Fruit fly (Drosophila melanogaster) whole organism, embryonic: Measurements from ENCODE around the gene Sps2.

ENCODE experiments used
- Atf-2 ChIP-seq: fragments of 200-800 bp; sonication (Bioruptor generic); optimal IDR thresholded peaks from 2 replicates; lab custom pipeline; 2016; ENCODE audit warnings: missing biosample characterization, missing genetic modification characterization
- C15 ChIP-seq: fragments of 200-800 bp; sonication (Bioruptor generic); IDR thresholded peaks from 3 replicates; pipeline ENCODE4 v1.3.6; 2022; ENCODE audit warnings: missing biosample characterization, missing genetic modification characterization
- CG10274 ChIP-seq: fragments of 200-800 bp; sonication (Bioruptor generic); optimal IDR thresholded peaks from 3 replicates; lab custom pipeline; 2017; ENCODE audit warnings: missing biosample characterization, mild to moderate bottlenecking, missing genetic modification characterization
- CG10321 ChIP-seq: fragments of 200-800 bp; sonication (Bioruptor generic); IDR thresholded peaks from 2 replicates; pipeline ENCODE4 v1.3.6; 2022; ENCODE audit warnings: missing biosample characterization, missing genetic modification characterization
- CG10565 ChIP-seq: fragments of 200-800 bp; sonication (Bioruptor generic); optimal IDR thresholded peaks from 3 replicates; lab custom pipeline; 2016; ENCODE audit warnings: missing biosample characterization, mild to moderate bottlenecking, missing genetic modification characterization
- CG10654 ChIP-seq: fragments of 200-800 bp; sonication (Bioruptor generic); optimal IDR thresholded peaks from 2 replicates; lab custom pipeline; 2016; ENCODE audit warnings: missing biosample characterization, missing genetic modification characterization
- CG11560 ChIP-seq: fragments of 200-800 bp; sonication (Bioruptor generic); IDR thresholded peaks from 3 replicates; pipeline ENCODE4 v1.3.6; 2022; ENCODE audit warnings: missing biosample characterization, missing genetic modification characterization
- CG12104 ChIP-seq: fragments of 200-800 bp; sonication (Bioruptor generic); optimal IDR thresholded peaks from 3 replicates; lab custom pipeline; 2016; ENCODE audit warnings: missing biosample characterization, missing genetic modification characterization
- CG12219 ChIP-seq: fragments of 200-800 bp; sonication (Bioruptor generic); optimal IDR thresholded peaks from 3 replicates; lab custom pipeline; 2018; ENCODE audit warnings: missing biosample characterization, mild to moderate bottlenecking, missing genetic modification characterization
- CG16813 ChIP-seq: fragments of 200-800 bp; sonication (Bioruptor generic); IDR thresholded peaks from 3 replicates; pipeline ENCODE4 v1.3.6; 2022; ENCODE audit warnings: missing biosample characterization, missing genetic modification characterization; ENCODE audit not compliant: partially characterized antibody
- CG2202 ChIP-seq: fragments of 200-800 bp; sonication (Bioruptor generic); optimal IDR thresholded peaks from 2 replicates; lab custom pipeline; 2018; ENCODE audit warnings: missing biosample characterization, mild to moderate bottlenecking, missing genetic modification characterization
- CG30020 ChIP-seq: fragments of 200-800 bp; optimal IDR thresholded peaks from 2 replicates; lab custom pipeline; 2019; ENCODE audit warnings: missing biosample characterization, mild to moderate bottlenecking, missing genetic modification characterization, moderate library complexity
- CG31388 ChIP-seq: fragments of 200-800 bp; sonication (Bioruptor generic); optimal IDR thresholded peaks from 2 replicates; lab custom pipeline; 2016; ENCODE audit warnings: missing biosample characterization, missing genetic modification characterization
- CG4820 ChIP-seq: fragments of 200-800 bp; sonication (Bioruptor generic); optimal IDR thresholded peaks from 3 replicates; lab custom pipeline; 2016; ENCODE audit warnings: missing biosample characterization, missing genetic modification characterization
- CG4854 ChIP-seq: fragments of 200-800 bp; sonication (Bioruptor generic); optimal IDR thresholded peaks from 2 replicates; lab custom pipeline; 2016; ENCODE audit warnings: missing biosample characterization, missing genetic modification characterization, inconsistent platforms
- CG6254 ChIP-seq: fragments of 200-800 bp; sonication (Bioruptor generic); optimal IDR thresholded peaks from 3 replicates; lab custom pipeline; 2017; ENCODE audit warnings: mild to moderate bottlenecking, missing biosample characterization, missing genetic modification reagents, missing genetic modification characterization
- CG6683 ChIP-seq: fragments of 200-800 bp; sonication (Bioruptor generic); optimal IDR thresholded peaks from 2 replicates; lab custom pipeline; 2017; ENCODE audit warnings: missing biosample characterization, mild to moderate bottlenecking, missing genetic modification characterization, missing genetic modification reagents
- CG6689 ChIP-seq: fragments of 200-800 bp; sonication (Bioruptor generic); IDR thresholded peaks from 2 replicates; pipeline ENCODE4 v1.3.6; 2022; ENCODE audit warnings: missing biosample characterization, missing genetic modification characterization
- CG9609 ChIP-seq: fragments of 200-800 bp; sonication (Bioruptor generic); optimal IDR thresholded peaks from 3 replicates; lab custom pipeline; 2016; ENCODE audit warnings: missing biosample characterization, missing genetic modification characterization
- CG9797 ChIP-seq: fragments of 200-800 bp; sonication (Bioruptor generic); optimal IDR thresholded peaks from 3 replicates; lab custom pipeline; 2018; ENCODE audit warnings: missing biosample characterization, mild to moderate bottlenecking, missing genetic modification characterization
- CG9932 ChIP-seq: fragments of 200-800 bp; sonication (Bioruptor generic); IDR thresholded peaks from 2 replicates; pipeline ENCODE4 v1.3.6; 2022; ENCODE audit warnings: missing biosample characterization, missing genetic modification characterization
- Dad ChIP-seq: fragments of 200-800 bp; sonication (Bioruptor generic); optimal IDR thresholded peaks from 3 replicates; lab custom pipeline; 2016; ENCODE audit warnings: missing biosample characterization, missing genetic modification characterization
- Dip2 ChIP-seq: fragments of 200-800 bp; sonication (Bioruptor generic); IDR thresholded peaks from 2 replicates; pipeline ENCODE4 v1.3.6; 2022; ENCODE audit warnings: missing biosample characterization, missing genetic modification characterization
- Doc2 ChIP-seq: fragments of 200-800 bp; sonication (Bioruptor generic); IDR thresholded peaks from 2 replicates; pipeline ENCODE4 v1.3.6; 2022; ENCODE audit warnings: missing biosample characterization, missing genetic modification characterization
- Doc3 ChIP-seq: fragments of 200-800 bp; sonication (Bioruptor generic); IDR thresholded peaks from 3 replicates; pipeline ENCODE4 v1.3.6; 2022; ENCODE audit warnings: missing biosample characterization, missing genetic modification characterization; ENCODE audit not compliant: partially characterized antibody
- Dp ChIP-seq: fragments of 200-800 bp; sonication (Bioruptor generic); optimal IDR thresholded peaks from 2 replicates; lab custom pipeline; 2018; ENCODE audit warnings: missing biosample characterization, mild to moderate bottlenecking, missing genetic modification characterization, moderate library complexity
- Ets65A ChIP-seq: fragments of 200-800 bp; sonication (Bioruptor generic); peaks from one replicate; lab custom pipeline; 2016; ENCODE audit warnings: missing biosample characterization, missing genetic modification characterization
- Hr3 ChIP-seq: fragments of 200-800 bp; sonication (Bioruptor generic); optimal IDR thresholded peaks from 3 replicates; lab custom pipeline; 2016; ENCODE audit warnings: missing biosample characterization, missing genetic modification characterization
- Hr51 ChIP-seq, 2 experiments: fragments of 200-800 bp; sonication (Bioruptor generic); optimal IDR thresholded peaks; 2 replicates in 1 of 2; 3 replicates in 1 of 2; lab custom pipeline; 2016 to 2018; ENCODE audit warnings: missing biosample characterization in 2 of 2, missing genetic modification characterization in 2 of 2, mild to moderate bottlenecking in 1 of 2, moderate library complexity in 1 of 2
- Lhr ChIP-seq: fragments of 200-800 bp; sonication (Bioruptor generic); optimal IDR thresholded peaks from 3 replicates; lab custom pipeline; 2017; ENCODE audit warnings: mild to moderate bottlenecking, missing biosample characterization, missing genetic modification reagents, missing genetic modification characterization
- Nf-YA ChIP-seq: fragments of 200-800 bp; sonication (Bioruptor generic); IDR thresholded peaks from 2 replicates; pipeline ENCODE4 v1.3.6; 2022; ENCODE audit warnings: missing biosample characterization, missing genetic modification characterization
- Pdp1 ChIP-seq, 2 experiments: fragments of 200-800 bp; sonication (Bioruptor generic); optimal IDR thresholded peaks; 3 replicates each; lab custom pipeline; 2016; ENCODE audit warnings: missing biosample characterization in 2 of 2, missing genetic modification characterization in 2 of 2, mild to moderate bottlenecking in 1 of 2, moderate library complexity in 1 of 2
- TFAM ChIP-seq: fragments of 200-800 bp; sonication (Bioruptor generic); optimal IDR thresholded peaks from 2 replicates; lab custom pipeline; 2017; ENCODE audit warnings: missing biosample characterization, missing genetic modification characterization, inconsistent platforms
- ase ChIP-seq: fragments of 200-800 bp; sonication (Bioruptor generic); IDR thresholded peaks from 3 replicates; pipeline ENCODE4 v1.3.6; 2022; ENCODE audit warnings: missing biosample characterization, missing genetic modification characterization
- ash1 ChIP-seq: fragments of 200-800 bp; sonication (Bioruptor generic); optimal IDR thresholded peaks from 2 replicates; lab custom pipeline; 2018; ENCODE audit warnings: missing biosample characterization, mild to moderate bottlenecking, missing genetic modification characterization
- bbx ChIP-seq: fragments of 200-800 bp; sonication (Bioruptor generic); IDR thresholded peaks from 2 replicates; pipeline ENCODE4 v1.3.6; 2022; ENCODE audit warnings: missing biosample characterization, missing genetic modification characterization; ENCODE audit not compliant: partially characterized antibody
- cad ChIP-seq: fragments of >200 bp; optimal IDR thresholded peaks from 2 replicates; lab custom pipeline; 2017; ENCODE audit warnings: missing biosample characterization, missing genetic modification characterization
- emc ChIP-seq: fragments of 200-800 bp; sonication (Bioruptor generic); optimal IDR thresholded peaks from 2 replicates; lab custom pipeline; 2016; ENCODE audit warnings: missing biosample characterization, missing genetic modification characterization
- gcm ChIP-seq: fragments of 200-800 bp; sonication (Bioruptor generic); optimal IDR thresholded peaks from 2 replicates; lab custom pipeline; 2019; ENCODE audit warnings: missing biosample characterization, mild to moderate bottlenecking, missing genetic modification characterization, moderate library complexity
- gt ChIP-seq: fragments of 200-800 bp; sonication (Bioruptor generic); IDR thresholded peaks from 2 replicates; pipeline ENCODE4 v1.3.6; 2022; ENCODE audit warnings: missing biosample characterization, missing genetic modification characterization
- insv ChIP-seq, 2 experiments: fragments of 200-800 bp; sonication (Bioruptor generic); optimal IDR thresholded peaks; 3 replicates each; lab custom pipeline; 2016 to 2018; ENCODE audit warnings: missing biosample characterization in 2 of 2, missing genetic modification characterization in 2 of 2
- lilli ChIP-seq: fragments of 200-800 bp; sonication (Bioruptor generic); optimal IDR thresholded peaks from 3 replicates; lab custom pipeline; 2016; ENCODE audit warnings: missing biosample characterization, missing genetic modification characterization
- nau ChIP-seq: fragments of 200-800 bp; sonication (Bioruptor generic); optimal IDR thresholded peaks from 3 replicates; lab custom pipeline; 2017; ENCODE audit warnings: missing biosample characterization, mild to moderate bottlenecking, missing genetic modification characterization, missing genetic modification reagents
- pita ChIP-seq: fragments of 200-800 bp; sonication (Bioruptor generic); optimal IDR thresholded peaks from 2 replicates; lab custom pipeline; 2017; ENCODE audit warnings: missing biosample characterization, mild to moderate bottlenecking, missing genetic modification characterization
- pzg ChIP-seq: fragments of 200-800 bp; sonication (Bioruptor generic); optimal IDR thresholded peaks from 3 replicates; lab custom pipeline; 2018; ENCODE audit warnings: missing biosample characterization, mild to moderate bottlenecking, missing genetic modification characterization, moderate library complexity
- sc ChIP-seq, 3 experiments: fragments of >200 bp in 2 of 3; fragments of 200-800 bp in 1 of 3; sonication (Bioruptor generic) in 1 of 3; optimal IDR thresholded peaks; 2 replicates in 2 of 3; 3 replicates in 1 of 3; lab custom pipeline; 2017; ENCODE audit warnings: mild to moderate bottlenecking in 1 of 3, missing biosample characterization in 1 of 3, missing genetic modification characterization in 1 of 3, missing genetic modification reagents in 1 of 3
- toy ChIP-seq: fragments of 200-800 bp; sonication (Bioruptor generic); IDR thresholded peaks from 2 replicates; pipeline ENCODE4 v1.3.6; 2022; ENCODE audit warnings: missing biosample characterization, missing genetic modification characterization
- unpg ChIP-seq: fragments of 200-800 bp; sonication (Bioruptor generic); optimal IDR thresholded peaks from 3 replicates; lab custom pipeline; 2018; ENCODE audit warnings: missing biosample characterization, mild to moderate bottlenecking, missing genetic modification characterization, moderate library complexity
- yki ChIP-seq: fragments of >200 bp; optimal IDR thresholded peaks from 3 replicates; lab custom pipeline; 2018

Gene Sps2

dm6 chr2L:10375464-10376236, 33.3 kb downstream of the Sps2 start, which contains the start of the genes CG33303 and dpr19 (continued):
- TF ChIP-seq CG10274 (no peak), unpg (peak; percentile 86), ase (GFP tag; lab: Robert Waterston, UW) (no peak), C15 (GFP tag; lab: Robert Waterston, UW) (no peak), gt (GFP tag; lab: Robert Waterston, UW) (no peak), toy (GFP tag; lab: Robert Waterston, UW) (no peak), CG30020 (tag; lab: Kevin White, UChicago) (peak; percentile 91), CG6254 (GFP tag; lab: Kevin White, UChicago) (peak; percentile 38), sc (optimal IDR thresholded peaks at IDR 0.05; lab: Kevin White, UChicago) (no peak), sc (GFP tag; optimal IDR thresholded peaks at IDR 0.05; lab: Kevin White, UChicago) (peak; percentile 33), CG31388 (no peak), Doc3 (GFP tag; lab: Robert Waterston, UW) (no peak), insv (GFP tag; optimal IDR thresholded peaks at IDR 0.05; lab: Kevin White, UChicago) (peak in 1 of 2 experiments; percentile 30), CG11560 (tag; lab: Robert Waterston, UW) (no peak), CG16813 (GFP tag; lab: Robert Waterston, UW) (no peak), CG9609 (no peak), lilli (GFP tag; lab: Kevin White, UChicago) (peak; percentile 12), yki (lab: Kevin White, UChicago) (no peak), Atf-2 (GFP tag; lab: Kevin White, UChicago) (no peak), Dad (GFP tag; lab: Kevin White, UChicago) (no peak), CG4854 (no peak), Ets65A (no peak), Hr51 (GFP tag; optimal IDR thresholded peaks at IDR 0.05; lab: Kevin White, UChicago) (peak in 1 of 2 experiments; percentile 87), CG10565 (no peak), gcm (GFP tag; lab: Kevin White, UChicago) (peak; percentile 83), cad (GFP tag; lab: Kevin White, UChicago) (no peak), CG9797 (GFP tag; lab: Kevin White, UChicago) (peak; percentile 80), ash1 (GFP tag; lab: Kevin White, UChicago) (no peak), CG4820 (GFP tag; lab: Kevin White, UChicago) (peak; percentile 41), Hr3 (GFP tag; lab: Kevin White, UChicago) (peak; percentile 65), TFAM (GFP tag; lab: Kevin White, UChicago) (no peak), Doc2 (GFP tag; lab: Robert Waterston, UW) (no peak), CG10654 (GFP tag; lab: Kevin White, UChicago) (peak; percentile 29), Pdp1 (GFP tag; optimal IDR thresholded peaks at IDR 0.05; lab: Kevin White, UChicago) (no peak), CG12219 (GFP tag; lab: Kevin White, UChicago) (no peak), CG12104 (GFP tag; lab: Kevin White, UChicago) (peak; percentile 49), Dp (peak; percentile 30), pzg (peak; percentile 59), CG2202 (peak; percentile 63), CG9932 (peak; percentile 17; the same call in 1 of the 2 replicates), Dip2 (GFP tag; lab: Robert Waterston, UW) (no peak), bbx (GFP tag; lab: Robert Waterston, UW) (0 out of 2 replicates have a peak, but pooled peaks have one; percentile 19), CG10321 (GFP tag; lab: Robert Waterston, UW) (peak; percentile 49; the same call in 1 of the 2 replicates), CG6683 (peak; percentile 68), CG6689 (GFP tag; lab: Robert Waterston, UW) (peak; percentile 68), Lhr (GFP tag; lab: Kevin White, UChicago) (peak; percentile 55), nau (GFP tag; lab: Kevin White, UChicago) (no peak), Nf-YA (GFP tag; lab: Robert Waterston, UW) (no peak), emc (GFP tag; lab: Kevin White, UChicago) (no peak), pita (GFP tag; lab: Kevin White, UChicago) (no peak)
